Fruit fly (Drosophila melanogaster): ENCODE results near the gene fbl.

DNA sequence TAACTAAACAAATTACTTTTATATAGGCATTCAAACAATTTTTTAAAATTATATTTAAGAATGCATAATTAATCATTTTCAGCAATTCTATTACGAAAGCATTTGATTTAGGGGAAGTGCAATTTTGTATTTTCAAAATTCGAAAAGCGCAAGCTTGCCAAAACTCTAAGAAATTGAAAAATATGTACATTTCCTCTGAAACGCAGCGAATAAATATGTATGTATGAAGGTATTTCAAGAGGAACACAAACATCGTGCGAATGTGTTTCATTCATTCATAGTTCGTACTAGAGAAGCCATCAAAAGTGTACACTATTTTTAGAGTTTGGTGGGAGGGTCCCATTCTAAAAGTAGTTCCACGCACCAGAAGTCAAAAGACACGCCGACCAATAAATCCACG, 14.2 kb upstream of the fbl start, which contains the start of gene CG13247:
- TF ChIP-seq CG8301 (tag; optimal IDR thresholded peaks at IDR 0.05) (no peak), Snoo (tag; optimal IDR thresholded peaks at IDR 0.05) (no peak), gl (tag; optimal IDR thresholded peaks at IDR 0.05) (no peak), Pif1B (GFP tag; optimal IDR thresholded peaks at IDR 0.05) (no peak), CG4496 (GFP tag; IDR thresholded peaks at IDR 0.05) (no peak), EcR (GFP tag; optimal IDR thresholded peaks at IDR 0.05) (no peak), CG10348 (GFP tag; IDR thresholded peaks at IDR 0.05) (no peak)

Data from whole organism, pupa.